Fruit fly (Drosophila melanogaster) whole organism, wandering third instar larva: Measurements from ENCODE around the gene Polr1D.

ENCODE experiments used
- Abd-B ChIP-seq: fragments of >200 bp; optimal IDR thresholded peaks from 2 replicates; lab custom pipeline; 2017; ENCODE audit warnings: missing biosample characterization, missing genetic modification characterization
- CG9705 ChIP-seq: fragments of 200-800 bp; sonication (Bioruptor generic); optimal IDR thresholded peaks from 2 replicates; lab custom pipeline; 2018; ENCODE audit warnings: missing biosample characterization, mild to moderate bottlenecking, missing genetic modification characterization
- Dfd ChIP-seq: fragments of >200 bp; optimal IDR thresholded peaks from 2 replicates; lab custom pipeline; 2017; ENCODE audit warnings: missing biosample characterization, missing genetic modification characterization
- Hr78 ChIP-seq: fragments of >200 bp; optimal IDR thresholded peaks from 2 replicates; lab custom pipeline; 2017; ENCODE audit warnings: missing biosample characterization, missing genetic modification characterization
- Myc ChIP-seq: fragments of >200 bp; optimal IDR thresholded peaks from 2 replicates; lab custom pipeline; 2017
- OdsH ChIP-seq: fragments of 200-800 bp; sonication (Bioruptor generic); optimal IDR thresholded peaks from 2 replicates; lab custom pipeline; 2016; ENCODE audit warnings: missing biosample characterization, mild to moderate bottlenecking, missing genetic modification characterization
- brk ChIP-seq: fragments of 200-800 bp; sonication (Bioruptor generic); optimal IDR thresholded peaks from 2 replicates; lab custom pipeline; 2016; ENCODE audit warnings: missing biosample characterization, mild to moderate bottlenecking, missing genetic modification characterization
- h ChIP-seq: fragments of 200-800 bp; sonication (Bioruptor generic); optimal IDR thresholded peaks from 3 replicates; lab custom pipeline; 2016; ENCODE audit warnings: missing biosample characterization, mild to moderate bottlenecking, missing genetic modification characterization
- jim ChIP-seq: fragments of 175-275, 200-325 bp; sonication (Bioruptor generic); optimal IDR thresholded peaks from 2 replicates; lab custom pipeline; 2016; ENCODE audit warnings: missing biosample characterization, mild to moderate bottlenecking, missing genetic modification characterization
- pan ChIP-seq: fragments of >200 bp; optimal IDR thresholded peaks from 2 replicates; lab custom pipeline; 2017
- psq ChIP-seq: fragments of 200-800 bp; sonication (Bioruptor generic); optimal IDR thresholded peaks from 3 replicates; lab custom pipeline; 2017; ENCODE audit warnings: missing biosample characterization, mild to moderate bottlenecking, missing genetic modification characterization, moderate library complexity
- sv ChIP-seq: fragments of 200-800 bp; sonication (Bioruptor generic); optimal IDR thresholded peaks from 3 replicates; lab custom pipeline; 2016; ENCODE audit warnings: missing biosample characterization, missing genetic modification characterization
- woc ChIP-seq: sonication (Bioruptor generic); optimal IDR thresholded peaks from 2 replicates; lab custom pipeline; 2016; ENCODE audit warnings: missing biosample characterization, mild to moderate bottlenecking, missing genetic modification characterization

DNA sequence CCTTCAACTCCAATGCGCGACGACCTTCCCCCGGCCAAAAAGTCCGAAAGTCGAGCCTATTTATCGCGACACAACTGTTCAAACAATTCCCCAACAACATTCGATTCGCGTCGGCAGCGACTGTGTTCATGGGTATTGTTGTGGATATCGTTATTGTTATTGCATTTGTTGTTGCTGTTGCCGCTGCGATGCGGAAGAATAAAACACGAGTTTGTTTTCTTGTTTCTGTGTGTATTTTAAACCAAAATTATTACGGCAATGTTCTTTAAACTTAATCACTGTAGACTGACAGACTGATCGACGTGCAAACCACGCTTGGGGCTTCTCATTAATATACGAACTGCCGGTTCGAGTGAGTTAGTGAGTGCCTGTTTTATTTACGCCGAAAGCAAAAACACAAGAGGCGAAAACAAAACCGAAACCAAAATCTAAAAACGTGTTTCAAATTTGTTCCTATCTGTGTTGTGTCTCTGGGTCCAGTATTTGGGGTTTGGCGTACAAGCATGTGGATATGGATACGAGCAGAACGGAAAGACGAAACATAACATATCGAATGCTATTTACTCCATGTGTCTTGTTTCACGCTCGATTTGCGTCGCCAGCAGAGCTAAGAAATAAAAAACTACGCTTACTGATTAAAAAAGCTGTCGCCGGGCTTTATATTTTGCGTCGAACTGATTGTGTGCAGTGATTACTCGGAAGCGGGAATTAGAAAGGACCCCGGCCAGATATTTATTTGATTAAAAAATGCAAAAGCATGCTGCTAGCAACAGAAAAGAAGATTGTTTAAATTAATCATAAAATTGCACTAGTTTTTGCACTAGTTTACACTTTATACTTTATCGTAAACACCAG lies 24.7 kb upstream of the Polr1D start:
- TF ChIP-seq OdsH (GFP tag; lab: Kevin White, UChicago) (no peak), Hr78 (GFP tag; lab: Kevin White, UChicago) (no peak), Myc (lab: Kevin White, UChicago) (no peak), jim (GFP tag; lab: Kevin White, UChicago) (no peak), Dfd (GFP tag; lab: Kevin White, UChicago) (peak; percentile 87), psq (GFP tag; lab: Kevin White, UChicago) (no peak), CG9705 (GFP tag; lab: Kevin White, UChicago) (no peak), Abd-B (GFP tag; lab: Kevin White, UChicago) (no peak), brk (no peak), pan (no peak), h (GFP tag; lab: Kevin White, UChicago) (no peak), woc (GFP tag; lab: Kevin White, UChicago) (no peak), sv (GFP tag; lab: Kevin White, UChicago) (no peak)
